Fruit fly (Drosophila melanogaster) whole organism, embryonic: ENCODE data around the gene Sf3b1.

ENCODE experiments used
- Abd-B ChIP-seq: fragments of 200-800 bp; sonication (Bioruptor generic); optimal IDR thresholded peaks from 2 replicates; lab custom pipeline; 2018; ENCODE audit warnings: missing biosample characterization, mild to moderate bottlenecking, missing genetic modification characterization, moderate library complexity
- CG10366 ChIP-seq: fragments of 200-800 bp; sonication (Bioruptor generic); IDR thresholded peaks from 2 replicates; pipeline ENCODE4 v1.3.6; 2022; ENCODE audit warnings: missing biosample characterization, missing genetic modification characterization
- CG10431 ChIP-seq: fragments of 200-800 bp; sonication (Bioruptor generic); optimal IDR thresholded peaks from 3 replicates; lab custom pipeline; 2018; ENCODE audit warnings: missing biosample characterization, mild to moderate bottlenecking, missing genetic modification characterization
- CG11560 ChIP-seq: fragments of 200-800 bp; sonication (Bioruptor generic); IDR thresholded peaks from 3 replicates; pipeline ENCODE4 v1.3.6; 2022; ENCODE audit warnings: missing biosample characterization, missing genetic modification characterization
- CG12219 ChIP-seq: fragments of 200-800 bp; sonication (Bioruptor generic); optimal IDR thresholded peaks from 3 replicates; lab custom pipeline; 2018; ENCODE audit warnings: missing biosample characterization, mild to moderate bottlenecking, missing genetic modification characterization
- CG12391 ChIP-seq: fragments of 200-800 bp; sonication (Bioruptor generic); optimal IDR thresholded peaks from 3 replicates; lab custom pipeline; 2018; ENCODE audit warnings: missing biosample characterization, mild to moderate bottlenecking, missing genetic modification characterization, moderate library complexity
- CG13894 ChIP-seq: fragments of 200-800 bp; sonication (Bioruptor generic); optimal IDR thresholded peaks from 3 replicates; lab custom pipeline; 2018; ENCODE audit warnings: missing biosample characterization, mild to moderate bottlenecking, missing genetic modification characterization, moderate library complexity
- CG14050 ChIP-seq: fragments of 200-800 bp; sonication (Bioruptor generic); IDR thresholded peaks from 3 replicates; pipeline ENCODE4 v1.3.6; 2022; ENCODE audit warnings: missing biosample characterization, missing genetic modification characterization
- CG14441 ChIP-seq: fragments of 200-800 bp; sonication (Bioruptor generic); IDR thresholded peaks from 2 replicates; pipeline ENCODE4 v1.3.6; 2022; ENCODE audit warnings: missing biosample characterization, missing genetic modification characterization
- CG15696 ChIP-seq: fragments of 200-800 bp; sonication (Bioruptor generic); optimal IDR thresholded peaks from 2 replicates; lab custom pipeline; 2019; ENCODE audit warnings: missing biosample characterization, mild to moderate bottlenecking, missing genetic modification characterization, moderate library complexity
- CG17385 ChIP-seq: fragments of 200-800 bp; sonication (Bioruptor generic); optimal IDR thresholded peaks from 3 replicates; lab custom pipeline; 2018; ENCODE audit warnings: missing biosample characterization, mild to moderate bottlenecking, missing genetic modification characterization
- CG17802 ChIP-seq: fragments of 200-800 bp; sonication (Bioruptor generic); optimal IDR thresholded peaks from 2 replicates; lab custom pipeline; 2018; ENCODE audit warnings: missing biosample characterization, mild to moderate bottlenecking, missing genetic modification characterization, moderate library complexity
- CG18599 ChIP-seq: fragments of 200-800 bp; sonication (Bioruptor generic); optimal IDR thresholded peaks from 3 replicates; lab custom pipeline; 2017; ENCODE audit warnings: missing biosample characterization, missing genetic modification characterization, mild to moderate bottlenecking, moderate library complexity, missing genetic modification reagents
- CG31441 ChIP-seq: fragments of 200-800 bp; sonication (Bioruptor generic); IDR thresholded peaks from 2 replicates; pipeline ENCODE4 v1.3.6; 2022; ENCODE audit warnings: missing biosample characterization, missing genetic modification characterization
- CG34422 ChIP-seq: fragments of 200-800 bp; sonication (Bioruptor generic); IDR thresholded peaks from 3 replicates; pipeline ENCODE4 v1.3.6; 2022; ENCODE audit warnings: missing biosample characterization, missing genetic modification characterization
- CG4617 ChIP-seq: fragments of 200-800 bp; sonication (Bioruptor generic); optimal IDR thresholded peaks from 3 replicates; lab custom pipeline; 2016; ENCODE audit warnings: missing biosample characterization, missing genetic modification characterization, borderline replicate concordance
- CG6689 ChIP-seq: fragments of 200-800 bp; sonication (Bioruptor generic); IDR thresholded peaks from 2 replicates; pipeline ENCODE4 v1.3.6; 2022; ENCODE audit warnings: missing biosample characterization, missing genetic modification characterization
- CG7745 ChIP-seq: fragments of 200-800 bp; sonication (Bioruptor generic); optimal IDR thresholded peaks from 2 replicates; lab custom pipeline; 2018; ENCODE audit warnings: missing biosample characterization, mild to moderate bottlenecking, missing genetic modification characterization, moderate library complexity
- CG7786 ChIP-seq: fragments of 200-800 bp; sonication (Bioruptor generic); optimal IDR thresholded peaks from 2 replicates; lab custom pipeline; 2016; ENCODE audit warnings: missing biosample characterization, missing genetic modification characterization
- CG8359 ChIP-seq: fragments of 200-800 bp; sonication (Bioruptor generic); optimal IDR thresholded peaks from 2 replicates; lab custom pipeline; 2017; ENCODE audit warnings: missing biosample characterization, mild to moderate bottlenecking, missing genetic modification characterization, borderline replicate concordance
- CG8944 ChIP-seq: fragments of 200-800 bp; sonication (Bioruptor generic); optimal IDR thresholded peaks from 3 replicates; lab custom pipeline; 2016; ENCODE audit warnings: missing biosample characterization, missing genetic modification characterization
- CHES-1-like ChIP-seq: fragments of 200-800 bp; sonication (Bioruptor generic); optimal IDR thresholded peaks from 2 replicates; lab custom pipeline; 2016; ENCODE audit warnings: missing biosample characterization, missing genetic modification characterization
- Dek ChIP-seq: fragments of 200-800 bp; sonication (Bioruptor generic); optimal IDR thresholded peaks from 3 replicates; lab custom pipeline; 2019; ENCODE audit warnings: missing biosample characterization, mild to moderate bottlenecking, missing genetic modification characterization, moderate library complexity
- Ets97D ChIP-seq: fragments of 200-800 bp; sonication (Bioruptor generic); optimal IDR thresholded peaks from 3 replicates; lab custom pipeline; 2016; ENCODE audit warnings: missing biosample characterization, missing genetic modification characterization
- HLH3B ChIP-seq: fragments of 200-800 bp; sonication (Bioruptor generic); IDR thresholded peaks from 2 replicates; pipeline ENCODE4 v1.3.6; 2022; ENCODE audit warnings: missing biosample characterization, missing genetic modification characterization
- HLHmδ ChIP-seq: fragments of 200-800 bp; sonication (Bioruptor generic); optimal IDR thresholded peaks from 2 replicates; lab custom pipeline; 2018; ENCODE audit warnings: missing biosample characterization, mild to moderate bottlenecking, missing genetic modification characterization, moderate library complexity
- Hey ChIP-seq: fragments of 200-800 bp; sonication (Bioruptor generic); optimal IDR thresholded peaks from 3 replicates; lab custom pipeline; 2018; ENCODE audit warnings: missing biosample characterization, mild to moderate bottlenecking, missing genetic modification characterization
- HmgD ChIP-seq: fragments of 200-800 bp; sonication (Bioruptor generic); optimal IDR thresholded peaks from 3 replicates; lab custom pipeline; 2016; ENCODE audit warnings: missing biosample characterization, missing genetic modification characterization
- Hmx ChIP-seq: fragments of 200-800 bp; sonication (Bioruptor generic); optimal IDR thresholded peaks from 2 replicates; lab custom pipeline; 2016; ENCODE audit warnings: missing biosample characterization, missing genetic modification characterization
- Hr39 ChIP-seq: fragments of >200 bp; optimal IDR thresholded peaks from 2 replicates; lab custom pipeline; 2017
- Hsf ChIP-seq: fragments of 200-800 bp; sonication (Bioruptor generic); optimal IDR thresholded peaks from 3 replicates; lab custom pipeline; 2016; ENCODE audit warnings: missing biosample characterization, missing genetic modification characterization
- NFAT ChIP-seq: fragments of 200-800 bp; sonication (Bioruptor generic); IDR thresholded peaks from 2 replicates; pipeline ENCODE4 v1.3.6; 2022; ENCODE audit warnings: missing biosample characterization, missing genetic modification characterization
- Nf-YA ChIP-seq: fragments of 200-800 bp; sonication (Bioruptor generic); IDR thresholded peaks from 2 replicates; pipeline ENCODE4 v1.3.6; 2022; ENCODE audit warnings: missing biosample characterization, missing genetic modification characterization
- Oaz ChIP-seq: fragments of 200-800 bp; sonication (Bioruptor generic); IDR thresholded peaks from 2 replicates; pipeline ENCODE4 v1.3.6; 2022; ENCODE audit warnings: missing biosample characterization, missing genetic modification characterization
- Oli ChIP-seq: fragments of 200-800 bp; sonication (Bioruptor generic); optimal IDR thresholded peaks from 2 replicates; lab custom pipeline; 2018; ENCODE audit warnings: missing biosample characterization, mild to moderate bottlenecking, missing genetic modification characterization, moderate library complexity
- Six4 ChIP-seq: fragments of 200-800 bp; sonication (Bioruptor generic); optimal IDR thresholded peaks from 2 replicates; lab custom pipeline; 2016; ENCODE audit warnings: missing biosample characterization, missing genetic modification characterization
- Ssrp ChIP-seq: fragments of 200-800 bp; sonication (Bioruptor generic); optimal IDR thresholded peaks from 2 replicates; lab custom pipeline; 2018; ENCODE audit warnings: missing biosample characterization, mild to moderate bottlenecking, missing genetic modification characterization, moderate library complexity
- bcd ChIP-seq: fragments of 200-800 bp; sonication (Bioruptor generic); optimal IDR thresholded peaks from 2 replicates; lab custom pipeline; 2017; ENCODE audit warnings: missing biosample characterization, mild to moderate bottlenecking, missing genetic modification characterization
- bsh ChIP-seq, 2 experiments: fragments of 200-800 bp; sonication (Bioruptor generic); optimal IDR thresholded peaks; 2 replicates each; lab custom pipeline; 2017 to 2018; ENCODE audit warnings: mild to moderate bottlenecking in 2 of 2, missing biosample characterization in 2 of 2, missing genetic modification characterization in 2 of 2, moderate library complexity in 1 of 2
- dati ChIP-seq: fragments of 200-800 bp; sonication (Bioruptor generic); IDR thresholded peaks from 2 replicates; pipeline ENCODE4 v1.3.6; 2022; ENCODE audit warnings: missing biosample characterization, missing genetic modification characterization
- gcm2 ChIP-seq: fragments of 200-800 bp; sonication (Bioruptor generic); optimal IDR thresholded peaks from 2 replicates; lab custom pipeline; 2016; ENCODE audit warnings: missing biosample characterization, missing genetic modification characterization
- gsb-n ChIP-seq: fragments of 200-800 bp; sonication (Bioruptor generic); optimal IDR thresholded peaks from 3 replicates; lab custom pipeline; 2018; ENCODE audit warnings: missing biosample characterization, mild to moderate bottlenecking, missing genetic modification characterization
- hkb ChIP-seq, 2 experiments: fragments of 200-800 bp in 1 of 2; fragments of >200 bp in 1 of 2; sonication (Bioruptor generic) in 1 of 2; IDR thresholded peaks in 1 of 2; optimal IDR thresholded peaks in 1 of 2; 2 replicates each; pipeline versions ENCODE4 v1.3.6 to Lab custom; 2017 to 2022; ENCODE audit warnings: missing biosample characterization in 1 of 2, missing genetic modification characterization in 1 of 2
- kah ChIP-seq: fragments of 200-800 bp; sonication (Bioruptor generic); optimal IDR thresholded peaks from 2 replicates; lab custom pipeline; 2018; ENCODE audit warnings: missing biosample characterization, mild to moderate bottlenecking, missing genetic modification characterization
- nerfin-2 ChIP-seq: fragments of 200-800 bp; sonication (Bioruptor generic); IDR thresholded peaks from 2 replicates; pipeline ENCODE4 v1.3.6; 2022; ENCODE audit warnings: missing biosample characterization, missing genetic modification characterization; ENCODE audit not compliant: partially characterized antibody
- p53 ChIP-seq: fragments of 200-800 bp; sonication (Bioruptor generic); optimal IDR thresholded peaks from 2 replicates; lab custom pipeline; 2016; ENCODE audit warnings: missing biosample characterization, missing genetic modification characterization
- sim ChIP-seq: fragments of 200-800 bp; sonication (Bioruptor generic); IDR thresholded peaks from 2 replicates; pipeline ENCODE4 v1.3.6; 2022; ENCODE audit warnings: missing biosample characterization, missing genetic modification characterization
- wdn ChIP-seq: fragments of 200-800 bp; sonication (Bioruptor generic); IDR thresholded peaks from 2 replicates; pipeline ENCODE4 v1.3.6; 2022; ENCODE audit warnings: missing biosample characterization, missing genetic modification characterization
- wor ChIP-seq: fragments of 200-800 bp; sonication (Bioruptor generic); IDR thresholded peaks from 2 replicates; pipeline ENCODE4 v1.3.6; 2022; ENCODE audit warnings: missing biosample characterization, missing genetic modification characterization
- zen ChIP-seq: fragments of 200-800 bp; sonication (Bioruptor generic); optimal IDR thresholded peaks from 3 replicates; lab custom pipeline; 2018; ENCODE audit warnings: missing biosample characterization, mild to moderate bottlenecking, missing genetic modification characterization, moderate library complexity
- zen2 ChIP-seq: fragments of 200-800 bp; sonication (Bioruptor generic); IDR thresholded peaks from 3 replicates; pipeline ENCODE4 v1.3.6; 2022; ENCODE audit warnings: missing biosample characterization, missing genetic modification characterization; ENCODE audit not compliant: partially characterized antibody

Gene Sf3b1

dm6 chr2L:568030-568429 is at the start of gene Sf3b1, which contains the start of gene Nle (continued):
- TF ChIP-seq zen2 (GFP tag; lab: Robert Waterston, UW) (peak; percentile 72; the same call in 1 of the 3 replicates), CG18599 (peak; percentile 9), CG6689 (no peak), kah (GFP tag; lab: Kevin White, UChicago) (peak; percentile 87), CG4617 (GFP tag; lab: Kevin White, UChicago) (peak; percentile 82), CHES-1-like (GFP tag; lab: Kevin White, UChicago) (peak; percentile 80), CG13894 (tag; lab: Kevin White, UChicago) (no peak), wdn (no peak), CG7745 (no peak), CG8359 (GFP tag; lab: Kevin White, UChicago) (no peak), dati (GFP tag; lab: Robert Waterston, UW) (no peak), Hey (no peak), CG34422 (GFP tag; lab: Robert Waterston, UW) (peak; percentile 67), Hsf (GFP tag; lab: Kevin White, UChicago) (peak; percentile 73), bcd (no peak), gcm2 (GFP tag; lab: Kevin White, UChicago) (no peak), Ets97D (GFP tag; lab: Kevin White, UChicago) (peak; percentile 71), Oli (tag; lab: Kevin White, UChicago) (no peak), CG8944 (peak; percentile 35), hkb (optimal IDR thresholded peaks at IDR 0.05; lab: Kevin White, UChicago) (peak; percentile 54), hkb (GFP tag; IDR thresholded peaks at IDR 0.05; lab: Robert Waterston, UW) (no peak), CG12391 (peak; percentile 77), nerfin-2 (peak; percentile 80), CG7786 (peak; percentile 36), CG10431 (GFP tag; lab: Kevin White, UChicago) (no peak), HLHmδ (GFP tag; lab: Kevin White, UChicago) (no peak), bsh (GFP tag; optimal IDR thresholded peaks at IDR 0.05; lab: Kevin White, UChicago) (no peak), CG11560 (tag; lab: Robert Waterston, UW) (peak; percentile 90), Ssrp (tag; lab: Kevin White, UChicago) (no peak), wor (no peak), HLH3B (GFP tag; lab: Robert Waterston, UW) (0 out of 2 replicates have a peak, but pooled peaks have one; percentile 20), Nf-YA (GFP tag; lab: Robert Waterston, UW) (no peak), zen (peak; percentile 48), CG12219 (GFP tag; lab: Kevin White, UChicago) (no peak), Abd-B (no peak), CG14441 (GFP tag; lab: Robert Waterston, UW) (0 out of 2 replicates have a peak, but pooled peaks have one; percentile 33), Dek (no peak), Six4 (peak; percentile 42), gsb-n (tag; lab: Kevin White, UChicago) (no peak), CG17385 (no peak), CG17802 (tag; lab: Kevin White, UChicago) (no peak), NFAT (GFP tag; lab: Robert Waterston, UW) (no peak; the same call in 1 of the 2 replicates), Hr39 (lab: Kevin White, UChicago) (no peak), HmgD (GFP tag; lab: Kevin White, UChicago) (no peak), p53 (no peak), sim (GFP tag; lab: Robert Waterston, UW) (no peak), CG15696 (peak; percentile 67), Oaz (GFP tag; lab: Robert Waterston, UW) (no peak), CG31441 (GFP tag; lab: Robert Waterston, UW) (no peak), Hmx (GFP tag; lab: Kevin White, UChicago) (no peak), CG14050 (GFP tag; lab: Robert Waterston, UW) (no peak), CG10366 (peak; percentile 8; the same call in 1 of the 2 replicates)
